Fruit fly (Drosophila melanogaster) whole organism, prepupa: Measurements from ENCODE around the gene Ns4.

ENCODE experiments used
- CG10669 ChIP-seq: fragments of 200-800 bp; sonication (Bioruptor generic); optimal IDR thresholded peaks from 3 replicates; lab custom pipeline; 2018; ENCODE audit warnings: missing biosample characterization, mild to moderate bottlenecking, missing genetic modification characterization, moderate library complexity
- CG11294 ChIP-seq: fragments of 200-800 bp; sonication (Bioruptor generic); IDR thresholded peaks from 2 replicates; pipeline ENCODE4 v1.3.6; 2022; ENCODE audit warnings: missing biosample characterization, missing genetic modification characterization
- CG16779 ChIP-seq: fragments of 200-800 bp; sonication (Bioruptor generic); optimal IDR thresholded peaks from 3 replicates; lab custom pipeline; 2017; ENCODE audit warnings: missing biosample characterization, mild to moderate bottlenecking, missing genetic modification characterization
- CG31627 ChIP-seq: fragments of 200-800 bp; sonication (Bioruptor generic); optimal IDR thresholded peaks from 3 replicates; lab custom pipeline; 2016; ENCODE audit warnings: missing biosample characterization, missing genetic modification characterization
- CG6163 ChIP-seq: fragments of 200-800 bp; sonication (Bioruptor generic); IDR thresholded peaks from 3 replicates; pipeline ENCODE4 v1.3.6; 2022; ENCODE audit warnings: missing biosample characterization, missing genetic modification characterization
- CG7368 ChIP-seq: fragments of 200-800 bp; sonication (Bioruptor generic); optimal IDR thresholded peaks from 3 replicates; lab custom pipeline; 2016; ENCODE audit warnings: missing biosample characterization, missing genetic modification characterization
- CG8319 ChIP-seq: fragments of 200-800 bp; sonication (Bioruptor generic); optimal IDR thresholded peaks from 3 replicates; lab custom pipeline; 2016; ENCODE audit warnings: missing biosample characterization, missing genetic modification characterization
- Eip78C ChIP-seq: fragments of 200-800 bp; sonication (Bioruptor generic); peaks from one replicate; lab custom pipeline; 2016; ENCODE audit warnings: missing biosample characterization, missing genetic modification characterization
- Gug ChIP-seq: fragments of 200-800 bp; sonication (Bioruptor generic); IDR thresholded peaks from 2 replicates; pipeline ENCODE4 v1.3.6; 2022; ENCODE audit warnings: missing biosample characterization, missing genetic modification characterization
- Met ChIP-seq: fragments of 200-800 bp; sonication (Bioruptor generic); optimal IDR thresholded peaks from 3 replicates; lab custom pipeline; 2016; ENCODE audit warnings: missing biosample characterization, missing genetic modification characterization
- eg ChIP-seq: fragments of 200-800 bp; sonication (Bioruptor generic); IDR thresholded peaks from 3 replicates; pipeline ENCODE4 v1.3.6; 2022; ENCODE audit warnings: missing biosample characterization, missing genetic modification characterization
- salr ChIP-seq, 2 experiments: fragments of 200-800 bp; sonication (Bioruptor generic); optimal IDR thresholded peaks; 3 replicates each; lab custom pipeline; 2016 to 2018; ENCODE audit warnings: missing biosample characterization in 2 of 2, missing genetic modification characterization in 2 of 2, mild to moderate bottlenecking in 1 of 2

DNA sequence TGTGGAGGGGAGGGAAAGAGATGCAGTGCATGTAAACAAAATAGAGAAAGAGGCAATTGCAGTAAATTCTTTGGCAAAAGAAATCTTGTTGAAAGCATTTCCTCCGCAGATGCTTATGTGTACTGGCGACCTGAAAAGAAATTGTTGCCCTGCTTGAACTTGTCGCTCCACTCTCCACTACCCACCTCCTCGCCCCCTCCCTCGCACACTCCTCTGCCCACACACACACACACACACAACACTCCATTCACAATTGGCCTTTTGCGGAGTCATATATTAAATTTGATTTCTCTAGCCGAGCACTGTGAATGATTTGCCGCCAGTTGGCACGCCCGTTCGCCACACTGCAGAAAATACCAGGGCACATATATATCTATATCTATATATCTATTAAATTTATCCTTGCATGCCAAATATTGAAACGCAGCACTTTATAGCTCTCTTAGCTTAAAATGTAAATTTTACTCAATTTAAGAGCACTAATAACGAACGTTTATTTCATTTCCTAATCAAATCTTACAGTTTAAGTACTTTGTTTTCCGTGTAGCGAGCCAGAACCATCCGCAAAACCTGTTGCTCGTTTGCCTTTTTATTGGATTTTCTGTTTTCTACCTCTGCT, 6.7 kb downstream of the Ns4 start:
- peak; percentile 19 for TF ChIP-seq CG8319 (GFP tag; lab: Kevin White, UChicago)
- TF ChIP-seq eg = peak; percentile 86
- TF ChIP-seq CG16779 = peak; percentile 11
- peak; percentile 64 for TF ChIP-seq CG31627 (GFP tag; lab: Kevin White, UChicago)
- TF ChIP-seq CG6163 (GFP tag; lab: Robert Waterston, UW) = peak; percentile 85
- peak; percentile 68 for TF ChIP-seq Met
- TF ChIP-seq CG7368 = peak; percentile 9
- peak; percentile 70 for TF ChIP-seq CG10669 (GFP tag; lab: Kevin White, UChicago)
- peak in 1 of 2 experiments; percentile 81 for TF ChIP-seq salr (GFP tag; optimal IDR thresholded peaks at IDR 0.05; lab: Kevin White, UChicago)
- peak; percentile 75 for TF ChIP-seq Gug (GFP tag; lab: Robert Waterston, UW)
- peak; percentile 87 for TF ChIP-seq Eip78C
- TF ChIP-seq CG11294 (GFP tag; lab: Robert Waterston, UW) = peak; percentile 66
